Fruit fly (Drosophila melanogaster) whole organism, wandering third instar larva: ENCODE measurements around the gene CG42661.

Source experiments
- Abd-B ChIP-seq: fragments of >200 bp; optimal IDR thresholded peaks from 2 replicates; lab custom pipeline; 2017; ENCODE audit warnings: missing biosample characterization, missing genetic modification characterization
- CG32264 ChIP-seq: fragments of 200-800 bp; sonication (Bioruptor generic); optimal IDR thresholded peaks from 2 replicates; lab custom pipeline; 2016; ENCODE audit warnings: missing biosample characterization, missing genetic modification characterization
- CG9705 ChIP-seq: fragments of 200-800 bp; sonication (Bioruptor generic); optimal IDR thresholded peaks from 2 replicates; lab custom pipeline; 2018; ENCODE audit warnings: missing biosample characterization, mild to moderate bottlenecking, missing genetic modification characterization
- CrebA ChIP-seq: fragments of 200-800 bp; sonication (Bioruptor generic); optimal IDR thresholded peaks from 2 replicates; lab custom pipeline; 2016; ENCODE audit warnings: missing biosample characterization, mild to moderate bottlenecking, missing genetic modification characterization, borderline replicate concordance
- Dfd ChIP-seq: fragments of >200 bp; optimal IDR thresholded peaks from 2 replicates; lab custom pipeline; 2017; ENCODE audit warnings: missing biosample characterization, missing genetic modification characterization
- HLH106 ChIP-seq: fragments of 200-800 bp; optimal IDR thresholded peaks from 3 replicates; lab custom pipeline; 2019; ENCODE audit warnings: missing biosample characterization, mild to moderate bottlenecking, missing genetic modification characterization, moderate library complexity
- Hnf4 ChIP-seq: fragments of 200-800 bp; sonication (Bioruptor generic); optimal IDR thresholded peaks from 2 replicates; lab custom pipeline; 2016; ENCODE audit warnings: missing biosample characterization, mild to moderate bottlenecking, missing genetic modification characterization
- Hr83 ChIP-seq: fragments of 200-300 bp; sonication (Bioruptor generic); optimal IDR thresholded peaks from 2 replicates; lab custom pipeline; 2016; ENCODE audit warnings: missing biosample characterization, mild to moderate bottlenecking, missing genetic modification characterization, moderate library complexity; ENCODE audit not compliant: poor library complexity, severe bottlenecking
- N ChIP-seq: fragments of >200 bp; optimal IDR thresholded peaks from 2 replicates; lab custom pipeline; 2018; ENCODE audit warnings: missing biosample characterization, missing external identifiers, missing genetic modification characterization
- OdsH ChIP-seq: fragments of 200-800 bp; sonication (Bioruptor generic); optimal IDR thresholded peaks from 2 replicates; lab custom pipeline; 2016; ENCODE audit warnings: missing biosample characterization, mild to moderate bottlenecking, missing genetic modification characterization
- Rel ChIP-seq, 2 experiments: fragments of 200-800 bp; sonication (Bioruptor generic) in 1 of 2; optimal IDR thresholded peaks; 2 replicates in 1 of 2; 3 replicates in 1 of 2; lab custom pipeline; 2016 to 2019; ENCODE audit warnings: mild to moderate bottlenecking in 2 of 2, missing biosample characterization in 2 of 2, missing genetic modification characterization in 2 of 2, moderate library complexity in 1 of 2
- brk ChIP-seq: fragments of 200-800 bp; sonication (Bioruptor generic); optimal IDR thresholded peaks from 2 replicates; lab custom pipeline; 2016; ENCODE audit warnings: missing biosample characterization, mild to moderate bottlenecking, missing genetic modification characterization
- dl ChIP-seq, 2 experiments: fragments of 175-275, 200-275 bp in 1 of 2; fragments of 200-275 bp in 1 of 2; sonication (Bioruptor generic); optimal IDR thresholded peaks; lab custom pipeline; 2018; ENCODE audit warnings: mild to moderate bottlenecking in 2 of 2, missing biosample characterization in 2 of 2, missing genetic modification characterization in 2 of 2, moderate library complexity in 2 of 2; ENCODE audit not compliant: partially characterized antibody in 2 of 2, insufficient read depth in 1 of 2
- dsf ChIP-seq: sonication (Bioruptor generic); optimal IDR thresholded peaks from 2 replicates; lab custom pipeline; 2016; ENCODE audit warnings: missing biosample characterization, missing genetic modification characterization, borderline replicate concordance
- ey ChIP-seq: fragments of 200-800 bp; sonication (Bioruptor generic); optimal IDR thresholded peaks from 2 replicates; lab custom pipeline; 2016; ENCODE audit warnings: missing biosample characterization, missing genetic modification characterization
- foxo ChIP-seq, 2 experiments: fragments of 200-800 bp; sonication (Bioruptor generic); optimal IDR thresholded peaks; 2 replicates in 1 of 2; 3 replicates in 1 of 2; lab custom pipeline; 2016 to 2017; ENCODE audit warnings: missing biosample characterization in 2 of 2, missing genetic modification characterization in 2 of 2
- fru ChIP-seq: fragments of 200-800 bp; sonication (Bioruptor generic); optimal IDR thresholded peaks from 3 replicates; lab custom pipeline; 2016; ENCODE audit warnings: missing biosample characterization, mild to moderate bottlenecking, missing genetic modification characterization
- h ChIP-seq: fragments of 200-800 bp; sonication (Bioruptor generic); optimal IDR thresholded peaks from 3 replicates; lab custom pipeline; 2016; ENCODE audit warnings: missing biosample characterization, mild to moderate bottlenecking, missing genetic modification characterization
- jim ChIP-seq: fragments of 175-275, 200-325 bp; sonication (Bioruptor generic); optimal IDR thresholded peaks from 2 replicates; lab custom pipeline; 2016; ENCODE audit warnings: missing biosample characterization, mild to moderate bottlenecking, missing genetic modification characterization
- lola ChIP-seq: fragments of >200 bp; optimal IDR thresholded peaks from 2 replicates; lab custom pipeline; 2017; ENCODE audit warnings: missing biosample characterization, missing genetic modification characterization
- psq ChIP-seq: fragments of 200-800 bp; sonication (Bioruptor generic); optimal IDR thresholded peaks from 3 replicates; lab custom pipeline; 2017; ENCODE audit warnings: missing biosample characterization, mild to moderate bottlenecking, missing genetic modification characterization, moderate library complexity
- rgr ChIP-seq: fragments of 200-800 bp; sonication (Bioruptor generic); optimal IDR thresholded peaks from 3 replicates; lab custom pipeline; 2016; ENCODE audit warnings: missing biosample characterization, mild to moderate bottlenecking, missing genetic modification characterization
- usp ChIP-seq: fragments of >200 bp; optimal IDR thresholded peaks from 2 replicates; lab custom pipeline; 2017; ENCODE audit warnings: missing biosample characterization, missing genetic modification characterization
- woc ChIP-seq: sonication (Bioruptor generic); optimal IDR thresholded peaks from 2 replicates; lab custom pipeline; 2016; ENCODE audit warnings: missing biosample characterization, mild to moderate bottlenecking, missing genetic modification characterization

The CG42661 gene

DNA sequence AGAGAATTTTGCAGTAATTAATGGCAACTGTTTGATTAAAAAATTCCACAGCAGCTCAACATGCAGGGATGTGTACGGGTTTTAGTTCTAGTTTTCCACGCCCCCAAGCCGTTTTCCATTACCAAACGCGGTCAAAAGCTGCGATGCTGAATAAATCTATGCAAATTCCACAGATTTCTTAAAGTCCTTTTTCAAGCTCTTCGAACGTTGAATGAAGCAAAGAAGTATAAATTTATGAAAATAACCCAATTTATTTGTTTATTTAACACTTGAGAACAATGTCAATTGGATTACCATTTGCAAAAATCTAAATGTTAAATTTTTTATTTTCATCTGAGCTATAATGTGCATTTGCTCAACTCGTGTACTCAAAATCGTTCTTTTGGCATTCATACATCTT is at the start of gene CG42661, which contains the start of the genes CG42660 and Tsp66A:
Gene CG42661, plus strand, starts transcription at position 301 of the 400 bp plus-strand sequence.
Gene CG42660, plus strand, starts transcription at position 301 of the 400 bp plus-strand sequence.
Gene Tsp66A, plus strand, starts transcription at position 301 of the 400 bp plus-strand sequence.
- no peak for TF ChIP-seq h
- no peak for TF ChIP-seq foxo (GFP tag; optimal IDR thresholded peaks at IDR 0.05; lab: Kevin White, UChicago)
- TF ChIP-seq CG32264 (GFP tag; lab: Kevin White, UChicago) = no peak
- no peak for TF ChIP-seq ey (GFP tag; lab: Kevin White, UChicago)
- TF ChIP-seq woc (GFP tag; lab: Kevin White, UChicago) = no peak
- no peak for TF ChIP-seq Hnf4 (GFP tag; lab: Kevin White, UChicago)
- no peak for TF ChIP-seq psq
- no peak for TF ChIP-seq jim
- no peak for TF ChIP-seq Dfd (GFP tag; lab: Kevin White, UChicago)
- no peak for TF ChIP-seq Rel (GFP tag; optimal IDR thresholded peaks at IDR 0.05; lab: Kevin White, UChicago)
- TF ChIP-seq Rel (tag; optimal IDR thresholded peaks at IDR 0.05; lab: Kevin White, UChicago) = no peak

DNA sequence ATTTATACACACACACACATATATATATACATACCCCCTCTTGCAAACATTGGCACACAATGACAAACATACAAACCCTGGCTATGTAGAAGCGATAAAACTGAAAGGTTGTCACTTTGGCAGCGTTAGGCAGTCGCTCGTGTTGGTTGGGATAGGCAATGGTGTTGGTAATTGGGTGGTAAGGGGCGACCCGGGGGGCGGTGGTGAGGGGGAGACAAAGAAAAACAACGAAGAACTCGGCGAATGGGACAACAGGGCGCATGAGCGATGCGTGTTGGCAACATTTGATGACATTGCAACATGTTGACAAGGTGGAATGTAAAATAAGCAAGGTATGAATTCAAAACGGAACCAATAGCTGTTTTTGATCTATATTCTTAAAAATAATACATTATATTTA is 42.7 kb upstream of the CG42661 start:
- TF ChIP-seq CG9705 (GFP tag; lab: Kevin White, UChicago) (no peak), Rel (GFP tag; optimal IDR thresholded peaks at IDR 0.05; lab: Kevin White, UChicago) (no peak), Rel (tag; optimal IDR thresholded peaks at IDR 0.05; lab: Kevin White, UChicago) (no peak), dl (GFP tag; optimal IDR thresholded peaks at IDR 0.05; lab: Kevin White, UChicago; ENCODE audit: insufficient read depth in 1 of 2, partially characterized antibody in 2 of 2) (no peak), CrebA (no peak), brk (GFP tag; lab: Kevin White, UChicago) (no peak)

DNA sequence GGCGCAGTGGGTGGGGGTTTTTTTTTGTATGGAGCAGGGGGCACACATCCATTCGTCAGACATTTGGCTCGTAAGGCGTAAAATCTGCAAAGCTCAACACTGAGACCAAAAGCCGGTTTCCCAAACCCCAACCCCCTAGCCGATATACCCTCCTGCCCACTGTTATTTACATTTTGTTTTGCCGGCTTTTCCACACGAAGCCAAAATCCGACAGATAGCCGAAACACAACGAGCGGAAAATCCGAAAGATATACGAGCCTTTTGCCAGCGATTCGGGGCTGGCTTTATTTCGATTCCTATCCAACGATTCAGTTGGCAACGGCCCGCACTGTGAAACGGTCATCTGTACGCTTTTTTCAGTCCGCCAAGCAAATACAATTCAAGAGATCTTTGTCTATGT is 41.8 kb upstream of the CG42661 start, which contains the start of gene CG42458:
Gene CG42458, plus strand, starts transcription at position 311 of the 400 bp plus-strand sequence.
- no peak for TF ChIP-seq fru
- TF ChIP-seq Hnf4 (GFP tag; lab: Kevin White, UChicago) = no peak
- TF ChIP-seq OdsH (GFP tag; lab: Kevin White, UChicago) = no peak
- no peak for TF ChIP-seq Hr83 (GFP tag; lab: Kevin White, UChicago)
- TF ChIP-seq Abd-B = no peak
- TF ChIP-seq N (GFP tag; lab: Kevin White, UChicago) = no peak
- no peak for TF ChIP-seq usp (GFP tag; lab: Kevin White, UChicago)
- TF ChIP-seq Dfd (GFP tag; lab: Kevin White, UChicago) = no peak
- no peak for TF ChIP-seq CG32264 (GFP tag; lab: Kevin White, UChicago)
- TF ChIP-seq rgr (GFP tag; lab: Kevin White, UChicago) = no peak
- no peak for TF ChIP-seq jim
- TF ChIP-seq lola (GFP tag; lab: Kevin White, UChicago) = no peak
- no peak for TF ChIP-seq HLH106 (tag; lab: Kevin White, UChicago)
- no peak for TF ChIP-seq dsf (GFP tag; lab: Kevin White, UChicago)

DNA sequence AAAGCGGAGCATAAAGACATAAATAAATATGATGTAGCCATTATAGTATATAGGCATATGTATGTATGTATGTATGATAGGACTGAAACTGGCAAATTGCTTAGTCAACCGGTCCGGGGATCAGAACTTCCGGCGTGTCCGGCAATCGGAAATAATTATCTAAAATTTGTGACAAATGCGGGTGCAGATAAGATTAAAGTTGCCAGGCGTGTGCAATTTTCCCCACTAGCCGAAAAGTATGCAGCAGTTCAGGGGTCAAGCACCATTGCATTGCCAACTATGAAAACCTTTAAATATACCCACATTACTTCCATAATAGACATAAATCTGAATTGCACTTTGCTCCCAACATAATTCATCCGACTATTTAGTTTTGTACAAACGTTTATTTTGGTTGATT is 33.0 kb upstream of the CG42661 start:
- TF ChIP-seq h (peak; percentile 4), woc (GFP tag; lab: Kevin White, UChicago) (no peak)

DNA sequence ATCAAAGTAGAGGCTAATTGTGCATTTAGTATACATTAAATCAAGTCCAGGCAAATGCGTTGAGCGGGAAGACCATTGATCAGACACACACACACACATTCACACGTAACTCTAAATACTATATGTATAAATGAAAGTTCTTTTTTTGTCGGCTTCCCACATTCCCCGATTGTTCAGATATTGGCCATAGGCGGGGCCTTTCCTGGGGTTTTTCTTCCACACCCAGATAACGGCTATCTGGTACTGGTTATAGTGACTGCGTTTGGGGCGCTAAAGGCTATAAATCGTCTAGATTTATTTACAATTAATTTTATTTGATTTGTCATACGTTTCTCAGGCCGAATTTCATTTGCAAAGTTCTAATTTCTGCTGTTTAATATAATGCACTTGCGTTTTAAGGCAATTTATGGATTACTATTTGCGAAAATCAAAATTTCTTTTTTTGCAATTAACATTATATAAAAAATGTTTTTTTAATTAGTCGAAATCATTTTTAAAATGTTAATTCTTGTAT is 32.4 kb upstream of the CG42661 start:
- TF ChIP-seq brk (GFP tag; lab: Kevin White, UChicago) (no peak), Rel (GFP tag; optimal IDR thresholded peaks at IDR 0.05; lab: Kevin White, UChicago) (no peak), Rel (tag; optimal IDR thresholded peaks at IDR 0.05; lab: Kevin White, UChicago) (peak; percentile 94), dl (GFP tag; optimal IDR thresholded peaks at IDR 0.05; lab: Kevin White, UChicago; ENCODE audit: insufficient read depth in 1 of 2, partially characterized antibody in 2 of 2) (peak in 1 of 2 experiments; percentile 40)

DNA sequence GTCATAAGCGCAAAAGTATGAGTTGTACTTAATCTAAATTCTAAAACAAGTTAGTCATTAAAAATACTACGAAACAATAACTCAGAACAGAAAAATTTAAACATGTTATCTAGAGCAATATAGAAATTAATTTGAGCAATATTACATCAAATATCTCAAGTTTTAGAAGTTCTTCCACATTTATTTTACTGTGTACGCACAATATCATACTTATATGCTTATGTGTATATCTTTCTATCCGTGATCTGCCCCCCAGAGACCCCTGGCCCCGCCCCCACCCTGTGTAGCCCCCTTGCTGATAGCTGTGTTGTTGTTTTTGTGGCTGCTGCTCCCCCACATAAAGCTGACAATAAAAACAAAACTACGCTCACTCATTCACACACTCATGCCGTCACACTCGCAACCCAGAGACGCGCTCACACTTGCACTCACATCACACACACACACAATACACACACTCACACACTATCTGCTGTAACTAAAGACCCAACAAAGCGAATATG is 31.9 kb upstream of the CG42661 start:
- TF ChIP-seq Hr83 (GFP tag; lab: Kevin White, UChicago) (no peak), woc (GFP tag; lab: Kevin White, UChicago) (no peak), Dfd (GFP tag; lab: Kevin White, UChicago) (peak; percentile 21), foxo (GFP tag; optimal IDR thresholded peaks at IDR 0.05; lab: Kevin White, UChicago) (peak in 1 of 2 experiments; percentile 15)
